Fruit fly (Drosophila melanogaster): Measurements from ENCODE around the gene Cp38.

Cp38 gene

DNA sequence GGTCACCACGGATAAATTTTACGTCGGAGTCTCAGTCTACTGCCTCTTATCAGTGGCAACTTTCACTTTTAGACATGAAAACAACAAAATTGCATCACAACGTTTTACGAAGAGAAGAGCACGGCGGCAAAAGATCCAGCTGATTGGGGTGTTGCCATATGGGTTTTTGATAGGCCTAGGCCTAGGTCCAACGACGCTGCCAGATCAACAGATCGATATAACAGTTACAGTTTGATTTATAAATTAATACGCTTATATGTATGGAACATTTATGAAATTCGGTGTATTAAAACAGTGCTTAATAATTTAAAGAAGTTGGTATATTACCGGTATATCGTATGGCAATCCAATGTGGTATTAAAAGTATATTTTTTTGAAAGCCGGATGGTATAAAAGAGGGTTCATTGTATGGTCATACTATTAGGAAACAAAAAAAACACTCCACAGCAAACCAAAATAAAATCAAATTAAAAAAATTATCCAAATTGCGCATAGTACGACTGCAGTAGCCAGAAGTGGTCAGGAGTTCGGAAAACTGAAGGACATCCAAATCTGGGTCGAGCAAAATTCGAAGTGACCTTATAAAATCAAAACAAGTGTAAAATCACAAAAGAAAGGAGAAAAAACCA lies 44.9 kb upstream of the Cp38 start, which contains the start of gene CG1440 (continued):
- TF ChIP-seq jumu (GFP tag; optimal IDR thresholded peaks at IDR 0.05) (peak; percentile 20), Abd-B (GFP tag; optimal IDR thresholded peaks at IDR 0.05) (no peak), CG4404 (GFP tag; IDR thresholded peaks at IDR 0.05) (no peak), cato (GFP tag; optimal IDR thresholded peaks at IDR 0.05; ENCODE audit: borderline replicate concordance) (no peak), CG12104 (GFP tag; optimal IDR thresholded peaks at IDR 0.05) (no peak), CG9932 (GFP tag; IDR thresholded peaks at IDR 0.05) (0 out of 2 replicates have a peak, but pooled peaks have one; percentile 42), CG11247 (GFP tag; IDR thresholded peaks at IDR 0.05) (no peak), CG7745 (tag; optimal IDR thresholded peaks at IDR 0.05) (no peak), CG7271 (tag; optimal IDR thresholded peaks at IDR 0.05) (peak; percentile 4), eve (GFP tag; optimal IDR thresholded peaks at IDR 0.05) (no peak), Nf-YB (GFP tag; optimal IDR thresholded peaks at IDR 0.05) (no peak), pum (GFP tag; optimal IDR thresholded peaks at IDR 0.05) (no peak), toy (GFP tag; IDR thresholded peaks at IDR 0.05) (no peak), Hr51 (GFP tag; optimal IDR thresholded peaks at IDR 0.05) (no peak), ken (GFP tag; IDR thresholded peaks at IDR 0.05) (no peak), gce (GFP tag; IDR thresholded peaks at IDR 0.05) (no peak), CG8478 (optimal IDR thresholded peaks at IDR 0.05) (no peak), CG15601 (tag; optimal IDR thresholded peaks at IDR 0.05) (peak; percentile 29), CG16779 (GFP tag; IDR thresholded peaks at IDR 0.05) (no peak), sqz (GFP tag; optimal IDR thresholded peaks at IDR 0.05) (peak; percentile 81), CG34422 (GFP tag; IDR thresholded peaks at IDR 0.05) (0 out of 3 replicates have a peak, but pooled peaks have one; percentile 40), Elba2 (GFP tag; optimal IDR thresholded peaks at IDR 0.05) (no peak), CG14667 (GFP tag; IDR thresholded peaks at IDR 0.05) (no peak), NFAT (GFP tag; IDR thresholded peaks at IDR 0.05) (no peak), bbx (GFP tag; IDR thresholded peaks at IDR 0.05; ENCODE audit: partially characterized antibody) (no peak), gsb (GFP tag; IDR thresholded peaks at IDR 0.05) (no peak), unpg (GFP tag; optimal IDR thresholded peaks at IDR 0.05) (no peak), CG13624 (GFP tag; optimal IDR thresholded peaks at IDR 0.05) (no peak), CG7556 (GFP tag; optimal IDR thresholded peaks at IDR 0.05) (no peak), Atf6 (GFP tag; IDR thresholded peaks at IDR 0.05) (0 out of 2 replicates have a peak, but pooled peaks have one; percentile 5), usp (GFP tag; optimal IDR thresholded peaks at IDR 0.05) (no peak), CG7372 (GFP tag; IDR thresholded peaks at IDR 0.05) (no peak), cwo (GFP tag; optimal IDR thresholded peaks at IDR 0.05) (no peak), CG15011 (GFP tag; optimal IDR thresholded peaks at IDR 0.05) (no peak), CG13894 (tag; optimal IDR thresholded peaks at IDR 0.05) (no peak), CG11456 (GFP tag; IDR thresholded peaks at IDR 0.05) (no peak), Doc2 (GFP tag; IDR thresholded peaks at IDR 0.05) (no peak), CG12744 (GFP tag; optimal IDR thresholded peaks at IDR 0.05) (no peak), Lpt (GFP tag; optimal IDR thresholded peaks at IDR 0.05) (no peak), dmrt99B (tag; optimal IDR thresholded peaks at IDR 0.05) (no peak), CG8388 (GFP tag; optimal IDR thresholded peaks at IDR 0.05) (no peak), CG15269 (tag; optimal IDR thresholded peaks at IDR 0.05) (no peak), fd96Cb (tag; optimal IDR thresholded peaks at IDR 0.05) (no peak), CG14860 (GFP tag; IDR thresholded peaks at IDR 0.05; ENCODE audit: partially characterized antibody) (no peak), CG3163 (GFP tag; optimal IDR thresholded peaks at IDR 0.05) (no peak), CG18262 (tag; optimal IDR thresholded peaks at IDR 0.05) (peak; percentile 5), Sry-δ (GFP tag; optimal IDR thresholded peaks at IDR 0.05) (peak; percentile 30), CG10267 (tag; optimal IDR thresholded peaks at IDR 0.05) (peak; percentile 75), knrl (GFP tag; IDR thresholded peaks at IDR 0.05; ENCODE audit: partially characterized antibody) (peak; percentile 11; the same call in 1 of the 3 replicates), ERR (GFP tag; optimal IDR thresholded peaks at IDR 0.05) (no peak), ab (GFP tag; optimal IDR thresholded peaks at IDR 0.05) (no peak)
